Worm (Caenorhabditis elegans): Measurements from ENCODE around the gene ZK177.12.

ZK177.12 gene

ce11 chrII:5543476-5544144 lies 22.1 kb downstream of the ZK177.12 start:
- peak; percentile 12 for TF ChIP-seq unc-62 (GFP tag; optimal IDR thresholded peaks at IDR 0.05)

ce11 chrII:5544145-5544515 lies 22.6 kb downstream of the ZK177.12 start:
- no peak for TF ChIP-seq unc-62 (GFP tag; optimal IDR thresholded peaks at IDR 0.05)

- no peak for TF ChIP-seq unc-62 (GFP tag; optimal IDR thresholded peaks at IDR 0.05)
These were observed 23.3 kb downstream of the ZK177.12 start, which contains the start of gene ins-13 for ce11 chrII:5544764-5545163. Gene ins-13, minus strand, starts transcription at chrII:5544864.

DNA sequence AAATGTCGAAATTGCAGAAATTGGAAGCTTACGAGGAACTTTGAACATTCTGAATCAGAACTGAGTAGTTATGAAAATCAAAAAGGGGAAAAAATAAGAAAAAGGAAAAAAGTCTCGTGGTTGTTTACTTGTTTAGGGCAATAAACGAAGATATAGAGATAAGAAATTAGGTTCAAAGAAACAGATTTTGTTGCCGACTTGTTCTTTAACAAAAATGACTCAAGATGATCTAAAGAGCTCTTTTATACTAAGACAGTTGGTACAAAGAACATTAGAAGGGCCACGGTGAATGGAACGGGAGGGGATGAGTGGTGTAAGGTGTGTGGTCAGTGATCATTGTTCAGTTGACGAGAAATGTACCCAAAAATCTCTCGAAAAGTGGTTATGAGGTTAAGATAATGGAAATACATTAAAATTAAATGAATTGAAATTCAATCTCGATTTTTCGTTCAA lies 26.0 kb downstream of the ZK177.12 start, which contains the start of gene acdh-2:
Gene acdh-2, minus strand, starts transcription at position 51 of the 453 bp plus-strand sequence.
- no peak for TF ChIP-seq unc-62 (GFP tag; optimal IDR thresholded peaks at IDR 0.05)

DNA sequence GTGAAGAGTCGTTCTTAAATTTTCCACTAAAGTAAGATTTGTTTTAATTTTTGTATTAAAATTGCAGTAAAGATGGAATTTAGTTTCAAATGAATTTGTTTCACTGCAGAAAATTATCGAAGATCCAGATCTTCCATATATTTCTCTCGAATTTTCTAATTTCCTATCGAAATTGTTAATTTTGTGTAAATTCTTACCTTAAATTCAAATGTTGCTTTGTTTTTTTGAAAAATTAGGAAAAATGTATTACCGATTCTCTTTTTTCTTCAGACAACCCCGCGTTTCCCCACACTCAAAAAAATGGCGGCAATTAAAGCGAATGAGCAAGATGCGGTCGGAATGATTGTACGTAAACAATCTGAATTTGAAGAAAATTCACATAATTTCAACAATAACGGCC lies 28.2 kb downstream of the ZK177.12 start, which contains the start of gene C17C3.6:
Gene C17C3.6, plus strand, starts transcription at position 301 of the 400 bp plus-strand sequence.
- no peak for TF ChIP-seq unc-62 (GFP tag; optimal IDR thresholded peaks at IDR 0.05)

- no peak for TF ChIP-seq unc-62 (GFP tag; optimal IDR thresholded peaks at IDR 0.05)
These were observed 30.0 kb downstream of the ZK177.12 start, which contains the start of gene C17C3.5 for ce11 chrII:5551517-5551916. Gene C17C3.5, plus strand, starts transcription at chrII:5551817.

DNA sequence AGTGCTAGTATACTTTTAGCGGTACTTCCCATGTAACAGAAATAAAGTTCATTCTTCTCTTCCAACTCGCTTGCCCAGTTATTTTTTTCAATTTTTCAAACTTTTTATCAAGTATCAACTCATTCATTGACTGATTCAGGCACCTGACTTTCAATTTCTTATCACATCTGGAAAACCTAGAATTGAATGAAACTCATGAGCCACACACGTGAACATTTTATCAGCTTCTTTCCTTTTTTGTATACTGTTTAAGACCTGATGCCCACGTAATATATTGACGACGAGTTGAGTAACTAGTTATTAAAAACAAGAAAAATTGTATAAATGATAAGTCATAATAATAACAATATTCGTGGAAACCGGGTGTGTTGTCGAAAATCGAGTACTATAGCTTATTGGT lies 32.0 kb downstream of the ZK177.12 start:
- no peak for TF ChIP-seq unc-62 (GFP tag; optimal IDR thresholded peaks at IDR 0.05)

- no peak for TF ChIP-seq unc-62 (GFP tag; optimal IDR thresholded peaks at IDR 0.05)
These were observed 32.8 kb downstream of the ZK177.12 start, which contains the start of gene ins-12 for ce11 chrII:5554317-5554716. Gene ins-12, plus strand, starts transcription at chrII:5554617.

DNA sequence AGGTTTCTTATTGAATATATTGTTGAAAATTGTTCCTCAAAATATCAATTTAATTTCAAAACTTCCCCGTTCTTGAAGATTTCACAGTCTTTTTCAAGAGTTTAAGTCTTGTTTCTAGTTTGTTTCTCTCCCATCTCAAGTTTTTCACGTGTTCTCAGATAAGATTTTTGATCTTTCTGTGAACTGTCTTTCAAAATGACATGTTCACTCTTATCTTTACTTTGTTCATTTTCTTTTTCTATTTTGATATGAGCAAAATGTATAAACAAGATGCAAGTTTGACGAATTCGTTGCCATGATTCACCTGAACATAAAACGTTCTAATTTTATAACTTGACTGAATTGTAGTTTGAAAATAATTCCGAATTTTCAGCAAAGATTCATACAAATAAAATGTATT lies 33.3 kb downstream of the ZK177.12 start:
- TF ChIP-seq unc-62 (GFP tag; optimal IDR thresholded peaks at IDR 0.05), result no peak

- TF ChIP-seq unc-62 (GFP tag; optimal IDR thresholded peaks at IDR 0.05), result no peak
These were observed 34.0 kb downstream of the ZK177.12 start for ce11 chrII:5555522-5555921.

DNA sequence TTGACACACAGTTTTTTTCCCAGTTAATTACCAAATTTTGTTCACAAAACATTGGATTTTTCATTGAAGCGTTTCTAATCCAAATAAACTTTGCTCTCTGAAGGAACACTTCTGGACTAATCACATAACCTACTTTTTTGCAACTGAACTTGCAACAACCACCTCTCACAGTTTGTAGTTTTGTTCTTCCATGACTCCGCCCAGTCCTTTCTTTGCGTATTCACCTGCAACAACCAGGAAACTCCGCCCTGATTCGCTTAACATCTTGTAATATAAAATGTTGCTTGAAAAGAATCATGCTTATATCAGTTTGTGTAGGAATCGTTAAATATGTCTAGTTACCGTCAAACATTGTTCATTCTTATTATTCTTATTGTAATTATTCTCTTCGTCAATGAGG lies 34.9 kb downstream of the ZK177.12 start, which contains the start of gene ins-11:
Gene ins-11, plus strand, starts transcription at position 301 of the 400 bp plus-strand sequence.
- no peak for TF ChIP-seq unc-62 (GFP tag; optimal IDR thresholded peaks at IDR 0.05)

DNA sequence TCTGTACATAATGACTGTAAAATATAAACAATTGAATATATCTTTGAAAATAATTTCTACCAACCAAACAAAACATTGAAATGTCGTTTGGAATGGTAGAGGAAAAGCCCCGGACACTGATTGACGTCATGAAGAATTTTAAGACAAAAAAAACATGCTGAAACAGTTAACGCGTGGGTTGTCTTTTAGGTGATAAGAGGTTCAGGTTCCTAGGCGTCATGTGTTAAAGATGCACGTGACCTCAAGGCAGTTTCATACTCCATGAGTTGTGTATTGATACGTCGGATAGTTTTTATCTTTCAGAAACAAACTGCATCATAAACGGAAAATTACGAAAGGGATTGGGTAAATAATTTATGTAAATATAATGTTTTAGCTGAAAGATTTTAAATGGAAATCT lies 35.6 kb downstream of the ZK177.12 start:
- TF ChIP-seq unc-62 (GFP tag; optimal IDR thresholded peaks at IDR 0.05), result no peak

ce11 chrII:5561392-5561791 lies 39.9 kb downstream of the ZK177.12 start, which contains the start of gene C17C3.3:
Gene C17C3.3, plus strand, starts transcription at chrII:5561737.
- TF ChIP-seq unc-62 (GFP tag; optimal IDR thresholded peaks at IDR 0.05), result no peak

ce11 chrII:5565082-5565623 lies 43.6 kb downstream of the ZK177.12 start:
- no peak for TF ChIP-seq unc-62 (GFP tag; optimal IDR thresholded peaks at IDR 0.05)

DNA sequence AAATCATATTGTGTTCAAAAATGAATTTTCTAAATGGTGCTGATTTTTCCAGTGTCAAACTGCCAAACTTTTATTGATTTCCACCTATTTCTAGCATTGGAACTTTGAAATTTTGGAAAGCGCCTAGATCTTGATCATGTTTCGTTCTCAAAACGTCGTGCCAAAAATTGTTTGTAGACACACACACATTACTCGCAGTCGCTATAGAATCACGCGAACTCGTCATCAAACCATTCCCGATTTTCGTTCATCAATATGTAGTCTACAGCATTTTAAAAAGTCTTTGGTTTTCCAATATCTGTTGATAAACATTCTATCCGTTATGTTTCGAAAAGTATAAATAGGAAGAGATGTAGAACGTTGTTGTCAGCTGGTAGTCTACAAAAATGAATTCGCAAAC lies 48.8 kb downstream of the ZK177.12 start, which contains the start of the genes C17C3.1 and C17C3.15:
Gene C17C3.1, plus strand, starts transcription at position 301 of the 400 bp plus-strand sequence.
Gene C17C3.15, plus strand, starts transcription at position 383 of the 400 bp plus-strand sequence.
- no peak for TF ChIP-seq unc-62 (GFP tag; optimal IDR thresholded peaks at IDR 0.05)

Data from whole organism, dauer.